Fruit fly (Drosophila melanogaster): ENCODE results near the gene Spg7.
A peak's percentile ranks its signal among the peaks of the same experiment; 100 is the strongest.

Spg7 gene

dm6 chrX:2713776-2714175, 15.8 kb upstream of the Spg7 start, which contains the start of the genes CG2685 and CG2694 (continued):
- TF ChIP-seq ato (GFP tag; IDR thresholded peaks at IDR 0.05; ENCODE audit: partially characterized antibody): peak; percentile 68
- TF ChIP-seq CG9797 (GFP tag; optimal IDR thresholded peaks at IDR 0.05): peak; percentile 72
- TF ChIP-seq ftz-f1 (GFP tag; optimal IDR thresholded peaks at IDR 0.05): no peak
- peak; percentile 79 for TF ChIP-seq pzg (GFP tag; optimal IDR thresholded peaks at IDR 0.05)
- TF ChIP-seq CG16813 (GFP tag; IDR thresholded peaks at IDR 0.05; ENCODE audit: partially characterized antibody): peak; percentile 78
- no peak for TF ChIP-seq klu (GFP tag; IDR thresholded peaks at IDR 0.05)
- no peak for TF ChIP-seq CG8281 (tag; optimal IDR thresholded peaks at IDR 0.05)
- no peak for TF ChIP-seq CG5245 (GFP tag; optimal IDR thresholded peaks at IDR 0.05)
- no peak for TF ChIP-seq br (optimal IDR thresholded peaks at IDR 0.05)
- TF ChIP-seq twi (tag; optimal IDR thresholded peaks at IDR 0.05): no peak
- peak; percentile 33; the same call in 1 of the 2 replicates for TF ChIP-seq Rfx (GFP tag; IDR thresholded peaks at IDR 0.05)
- peak; percentile 81 for TF ChIP-seq Opbp (GFP tag; IDR thresholded peaks at IDR 0.05; ENCODE audit: partially characterized antibody)
- no peak for TF ChIP-seq dan (GFP tag; IDR thresholded peaks at IDR 0.05)
- TF ChIP-seq CG14014 (GFP tag; IDR thresholded peaks at IDR 0.05): no peak
- peak; percentile 83 for TF ChIP-seq MBD-R2 (GFP tag; IDR thresholded peaks at IDR 0.05)
- TF ChIP-seq nmo (GFP tag; optimal IDR thresholded peaks at IDR 0.05): peak; percentile 10
- peak; percentile 65 for TF ChIP-seq knrl (GFP tag; IDR thresholded peaks at IDR 0.05; ENCODE audit: partially characterized antibody)
- TF ChIP-seq CG42726 (GFP tag; IDR thresholded peaks at IDR 0.05; ENCODE audit: partially characterized antibody): peak; percentile 44; the same call in 1 of the 2 replicates
- TF ChIP-seq CG2129 (GFP tag; IDR thresholded peaks at IDR 0.05; ENCODE audit: partially characterized antibody): 0 out of 2 replicates have a peak, but pooled peaks have one; percentile 36
- TF ChIP-seq CG12659 (GFP tag; optimal IDR thresholded peaks at IDR 0.05): peak; percentile 55
- TF ChIP-seq hbn (GFP tag; IDR thresholded peaks at IDR 0.05; ENCODE audit: partially characterized antibody): peak; percentile 72
- TF ChIP-seq CG14860 (GFP tag; IDR thresholded peaks at IDR 0.05; ENCODE audit: partially characterized antibody): peak; percentile 65
- no peak for TF ChIP-seq salm (tag; optimal IDR thresholded peaks at IDR 0.05)
- peak; percentile 16 for TF ChIP-seq mam (GFP tag; optimal IDR thresholded peaks at IDR 0.05)
- TF ChIP-seq Sry-δ (GFP tag; optimal IDR thresholded peaks at IDR 0.05): peak; percentile 79
- peak; percentile 79 for TF ChIP-seq bbx (GFP tag; IDR thresholded peaks at IDR 0.05; ENCODE audit: partially characterized antibody)
- peak; percentile 68 for TF ChIP-seq stwl (tag; optimal IDR thresholded peaks at IDR 0.05)
- peak; percentile 64 for TF ChIP-seq Doc3 (GFP tag; IDR thresholded peaks at IDR 0.05; ENCODE audit: partially characterized antibody)
- TF ChIP-seq CG1603 (tag; optimal IDR thresholded peaks at IDR 0.05): peak; percentile 50
- no peak for TF ChIP-seq Hsf (GFP tag; optimal IDR thresholded peaks at IDR 0.05)

- TF ChIP-seq CG16813 (GFP tag; IDR thresholded peaks at IDR 0.05; ENCODE audit: partially characterized antibody) (no peak), Blimp-1 (GFP tag; optimal IDR thresholded peaks at IDR 0.05) (no peak), br (optimal IDR thresholded peaks at IDR 0.05) (no peak), CG13123 (GFP tag; optimal IDR thresholded peaks at IDR 0.05) (no peak), bab2 (GFP tag; optimal IDR thresholded peaks at IDR 0.05) (peak; percentile 31), CG32767 (GFP tag; IDR thresholded peaks at IDR 0.05) (peak; percentile 23; the same call in 1 of the 2 replicates), usp (GFP tag; optimal IDR thresholded peaks at IDR 0.05) (no peak), pros (GFP tag; optimal IDR thresholded peaks at IDR 0.05) (no peak), cwo (GFP tag; optimal IDR thresholded peaks at IDR 0.05) (no peak), CG9876 (GFP tag; optimal IDR thresholded peaks at IDR 0.05) (no peak), CG7839 (tag; optimal IDR thresholded peaks at IDR 0.05) (peak; percentile 57), HLHmδ (GFP tag; optimal IDR thresholded peaks at IDR 0.05) (no peak), D19B (GFP tag; optimal IDR thresholded peaks at IDR 0.05) (no peak), Mrtf (GFP tag; IDR thresholded peaks at IDR 0.05) (no peak; the same call in 2 of the 3 replicates), Ets65A (GFP tag) (peak; percentile 94), caup (GFP tag; optimal IDR thresholded peaks at IDR 0.05; ENCODE audit: severe bottlenecking) (no peak), Nf-YA (GFP tag; IDR thresholded peaks at IDR 0.05) (peak; percentile 35; the same call in 1 of the 2 replicates), ara (GFP tag; IDR thresholded peaks at IDR 0.05) (peak; percentile 31), ERR (GFP tag; optimal IDR thresholded peaks at IDR 0.05) (no peak), en (GFP tag; optimal IDR thresholded peaks at IDR 0.05) (no peak), sima (GFP tag; optimal IDR thresholded peaks at IDR 0.05) (no peak), Doc2 (GFP tag; IDR thresholded peaks at IDR 0.05) (no peak), Hsf (GFP tag; optimal IDR thresholded peaks at IDR 0.05) (peak; percentile 27)
Measured at dm6 chrX:2708156-2708734, 10.2 kb upstream of the Spg7 start, which contains the start of gene CG2681. TSS of gene CG2681 (plus strand) at chrX:2708684.

Data from whole organism, embryonic.